Worm (Caenorhabditis elegans): ENCODE results near the gene mac-1.

mac-1 gene

ce11 chrII:13334966-13335698 is 14.4 kb upstream of the mac-1 start (continued):
- TF ChIP-seq Y48G9A.11 (GFP tag; IDR thresholded peaks at IDR 0.05) (no peak), sdz-12 (GFP tag; optimal IDR thresholded peaks at IDR 0.05) (no peak), nhr-237 (tag; optimal IDR thresholded peaks at IDR 0.05) (no peak), lin-13 (GFP tag; optimal IDR thresholded peaks at IDR 0.05) (peak; percentile 5), gei-8 (GFP tag; optimal IDR thresholded peaks at IDR 0.05) (peak; percentile 20), ceh-28 (tag; optimal IDR thresholded peaks at IDR 0.05) (peak; percentile 84), lim-7 (GFP tag; IDR thresholded peaks at IDR 0.05) (no peak), F10B5.3 (tag; optimal IDR thresholded peaks at IDR 0.05) (peak; percentile 26), daf-8 (GFP tag; IDR thresholded peaks at IDR 0.05) (no peak), nhr-42 (GFP tag; IDR thresholded peaks at IDR 0.05) (no peak), fos-1 (tag; optimal IDR thresholded peaks at IDR 0.05) (no peak), daf-12 (tag; optimal IDR thresholded peaks at IDR 0.05) (no peak), lin-39 (tag; optimal IDR thresholded peaks at IDR 0.05) (no peak), daf-19 (GFP tag; conservative IDR thresholded peaks at IDR 0.05) (no peak), lin-38 (GFP tag; IDR thresholded peaks at IDR 0.05) (peak; percentile 38; the same call in 1 of the 2 replicates), hmg-1.1 (GFP tag; IDR thresholded peaks at IDR 0.05) (peak; percentile 93), ZK546.5 (tag; optimal IDR thresholded peaks at IDR 0.05) (no peak), F49E8.2 (tag; optimal IDR thresholded peaks at IDR 0.05; ENCODE audit: borderline replicate concordance) (no peak), nhr-25 (tag; optimal IDR thresholded peaks at IDR 0.05; ENCODE audit: borderline replicate concordance, insufficient read depth) (peak; percentile 51), daf-16 (GFP tag; optimal IDR thresholded peaks at IDR 0.05) (peak in 1 of 2 experiments; percentile 49), daf-16 (tag; optimal IDR thresholded peaks at IDR 0.05) (peak; percentile 46), tag-97 (GFP tag; IDR thresholded peaks at IDR 0.05) (no peak), saeg-2 (GFP tag; IDR thresholded peaks at IDR 0.05) (no peak), F37D6.2 (tag; optimal IDR thresholded peaks at IDR 0.05) (peak; percentile 81), D1046.2 (GFP tag; IDR thresholded peaks at IDR 0.05) (no peak), tra-1 (GFP tag; IDR thresholded peaks at IDR 0.05) (peak; percentile 27; the same call in 1 of the 2 replicates), php-3 (GFP tag; IDR thresholded peaks at IDR 0.05) (peak; percentile 58), ctbp-1 (GFP tag; IDR thresholded peaks at IDR 0.05) (peak; percentile 94), zip-2 (tag; optimal IDR thresholded peaks at IDR 0.05) (no peak), skn-1 (tag; optimal IDR thresholded peaks at IDR 0.05) (no peak), dve-1 (tag; optimal IDR thresholded peaks at IDR 0.05; ENCODE audit: insufficient read depth) (peak; percentile 62), nhr-41 (GFP tag; IDR thresholded peaks at IDR 0.05) (peak; percentile 96), rbr-2 (tag; optimal IDR thresholded peaks at IDR 0.05) (peak; percentile 94), unc-130 (GFP tag; optimal IDR thresholded peaks at IDR 0.05) (no peak), nhr-76 (tag; optimal IDR thresholded peaks at IDR 0.05) (no peak), arid-1 (GFP tag; conservative IDR thresholded peaks at IDR 0.05) (no peak; the same call in 1 of the 2 replicates), hlh-11 (tag; optimal IDR thresholded peaks at IDR 0.05) (peak; percentile 98), F44E2.7 (GFP tag; IDR thresholded peaks at IDR 0.05) (no peak), ceh-32 (tag; optimal IDR thresholded peaks at IDR 0.05; ENCODE audit: poor library complexity) (peak; percentile 60), dmd-9 (GFP tag; IDR thresholded peaks at IDR 0.05) (no peak), pha-4 (GFP tag; IDR thresholded peaks at IDR 0.05) (peak; percentile 82), pha-4 (tag; optimal IDR thresholded peaks at IDR 0.05) (no peak), dmd-6 (GFP tag; IDR thresholded peaks at IDR 0.05) (peak; percentile 75), zfp-3 (GFP tag; conservative IDR thresholded peaks at IDR 0.05) (0 out of 2 replicates have a peak, but pooled peaks have one; percentile 18), lir-3 (tag; optimal IDR thresholded peaks at IDR 0.05) (no peak), mdt-29 (GFP tag; IDR thresholded peaks at IDR 0.05) (no peak), hlh-30 (tag; optimal IDR thresholded peaks at IDR 0.05; ENCODE audit: insufficient read depth) (peak; percentile 69), nhr-102 (tag; optimal IDR thresholded peaks at IDR 0.05) (peak; percentile 56), egl-27 (tag; optimal IDR thresholded peaks at IDR 0.05) (no peak), madf-5 (GFP tag; IDR thresholded peaks at IDR 0.05) (no peak)
